Worm (Caenorhabditis elegans): Measurements from ENCODE around the gene F35H12.5.

The F35H12.5 gene

DNA sequence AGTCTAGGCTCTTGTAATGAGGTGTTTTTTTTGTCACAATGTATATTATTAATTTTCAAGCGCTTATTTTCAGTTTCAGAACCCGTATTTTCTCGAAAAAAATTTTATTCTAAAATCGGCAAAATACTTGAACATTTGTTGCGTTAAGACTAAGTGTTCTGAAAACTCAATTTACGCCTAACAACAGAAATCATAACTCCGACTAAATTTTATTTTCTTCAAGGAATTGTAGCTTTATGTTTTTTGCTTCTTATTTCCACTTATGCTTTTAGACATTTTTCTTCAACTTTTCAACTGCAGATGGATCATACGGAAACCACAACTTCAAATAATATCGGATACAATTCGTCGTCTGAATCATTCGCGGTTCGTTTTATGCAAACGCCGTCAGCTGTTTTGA, 15.3 kb downstream of the F35H12.5 start, which contains the start of gene F35H12.1:
Gene F35H12.1 (plus strand): TSS at position 301 of the 400 bp plus-strand sequence.
- TF ChIP-seq madf-10 (tag; optimal IDR thresholded peaks at IDR 0.05) (no peak), attf-5 (GFP tag; optimal IDR thresholded peaks at IDR 0.05) (no peak), pbrm-1 (GFP tag; IDR thresholded peaks at IDR 0.05) (no peak), nhr-27 (tag; optimal IDR thresholded peaks at IDR 0.05) (no peak), zim-3 (tag; optimal IDR thresholded peaks at IDR 0.05) (no peak), sptf-2 (GFP tag; optimal IDR thresholded peaks at IDR 0.05) (no peak), dpff-1 (tag; optimal IDR thresholded peaks at IDR 0.05) (no peak), let-526 (GFP tag; IDR thresholded peaks at IDR 0.05) (no peak), athp-1 (tag; optimal IDR thresholded peaks at IDR 0.05) (no peak)

DNA sequence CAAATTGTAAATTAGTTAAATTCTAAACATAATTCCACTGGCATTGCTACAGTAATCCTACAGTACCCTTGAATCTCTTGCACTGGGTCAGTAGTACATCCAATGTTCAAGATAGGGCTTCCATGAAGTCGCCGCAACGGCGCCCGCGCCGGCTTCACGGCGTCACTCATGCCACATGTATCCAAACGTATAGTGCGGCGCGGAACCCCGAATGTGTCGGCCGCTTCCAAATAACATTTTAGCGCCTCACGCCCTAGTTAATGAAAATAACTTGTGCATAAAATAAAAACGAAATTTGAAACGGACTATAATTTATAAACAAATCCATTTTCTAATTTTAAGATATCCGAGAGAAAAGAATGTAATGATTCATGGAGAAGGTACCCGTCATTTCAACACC, 17.8 kb downstream of the F35H12.5 start:
- no peak for TF ChIP-seq nhr-120 (GFP tag; IDR thresholded peaks at IDR 0.05)
- TF ChIP-seq lin-40 (tag; optimal IDR thresholded peaks at IDR 0.05), result no peak
- TF ChIP-seq fkh-3 (tag; optimal IDR thresholded peaks at IDR 0.05), result no peak
- peak; percentile 47; the same call in 1 of the 2 replicates for TF ChIP-seq hmg-1.2 (GFP tag; IDR thresholded peaks at IDR 0.05)
- TF ChIP-seq snpc-4 (GFP tag; optimal IDR thresholded peaks at IDR 0.05), result no peak
- peak in 3 of 4 experiments; percentile 56 to 93 (median 92) for TF ChIP-seq snpc-4 (tag; optimal IDR thresholded peaks at IDR 0.05)
- TF ChIP-seq somi-1 (GFP tag; optimal IDR thresholded peaks at IDR 0.05), result no peak

DNA sequence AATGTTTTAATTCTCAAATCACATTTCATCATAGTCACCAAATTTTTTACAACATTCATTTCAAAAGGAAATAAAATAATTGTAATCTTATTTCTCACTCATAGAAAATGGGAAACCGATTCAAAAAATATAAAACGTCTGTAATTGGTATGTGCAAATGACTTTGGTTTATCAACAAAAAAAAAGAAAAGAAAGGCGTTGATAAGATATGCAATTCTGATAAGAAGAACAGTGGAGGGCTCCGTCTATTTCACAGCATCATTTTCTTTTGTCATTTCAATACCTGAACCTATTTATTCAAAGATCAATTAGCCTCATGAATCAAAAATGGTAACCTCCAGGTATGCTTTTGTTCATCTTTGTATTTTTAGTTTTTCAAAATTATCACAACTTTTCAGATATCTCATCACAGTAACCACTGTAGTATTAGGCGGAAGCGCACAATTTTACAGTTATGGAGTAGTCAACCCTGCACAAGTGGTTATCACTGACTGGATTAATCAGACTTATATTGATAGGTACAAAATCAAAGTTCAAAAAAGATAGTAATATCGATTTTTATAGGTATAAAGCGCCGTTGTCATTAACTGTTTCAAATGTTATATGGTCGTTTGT, 20.2 kb downstream of the F35H12.5 start, which contains the start of gene F53H8.3:
Gene F53H8.3 (plus strand): TSS at position 275 of the 615 bp plus-strand sequence.
- TF ChIP-seq ztf-25 (GFP tag; IDR thresholded peaks at IDR 0.05) (no peak), nhr-80 (tag; optimal IDR thresholded peaks at IDR 0.05) (peak; percentile 70), F22D6.2 (tag; optimal IDR thresholded peaks at IDR 0.05) (no peak), nhr-120 (GFP tag; IDR thresholded peaks at IDR 0.05) (no peak), tlf-1 (GFP tag; optimal IDR thresholded peaks at IDR 0.05) (no peak)

DNA sequence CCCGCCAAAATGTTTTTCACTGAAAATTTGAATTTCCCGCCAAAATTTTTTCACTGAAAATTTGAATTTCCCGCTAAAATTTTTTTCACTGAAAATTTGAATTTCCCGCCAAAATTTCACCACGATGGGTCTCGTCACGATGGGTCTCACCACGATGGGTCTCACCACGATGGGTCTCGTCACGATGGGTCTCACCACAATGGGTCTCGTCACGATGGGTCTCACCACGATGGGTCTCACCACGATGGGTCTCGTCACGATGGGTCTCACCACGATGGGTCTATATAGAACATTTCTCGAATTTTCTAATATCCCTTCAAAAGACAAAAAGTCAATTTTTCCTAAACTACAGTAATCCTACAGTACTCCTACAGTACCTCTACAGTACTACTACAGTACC, 25.5 kb downstream of the F35H12.5 start:
- TF ChIP-seq D2030.7 (GFP tag; IDR thresholded peaks at IDR 0.05) (0 out of 2 replicates have a peak, but pooled peaks have one; percentile 8), hsf-1 (GFP tag; IDR thresholded peaks at IDR 0.05) (peak; percentile 53; the same call in 1 of the 2 replicates), Y56A3A.18 (GFP tag; IDR thresholded peaks at IDR 0.05) (0 out of 2 replicates have a peak, but pooled peaks have one; percentile 48), nfyb-1 (GFP tag; IDR thresholded peaks at IDR 0.05) (peak; percentile 57; the same call in 1 of the 2 replicates), Y95B8A.8 (GFP tag; IDR thresholded peaks at IDR 0.05) (0 out of 2 replicates have a peak, but pooled peaks have one; percentile 46), madf-3 (GFP tag; IDR thresholded peaks at IDR 0.05) (peak; percentile 83; the same call in 1 of the 2 replicates), ceh-58 (GFP tag; IDR thresholded peaks at IDR 0.05) (0 out of 2 replicates have a peak, but pooled peaks have one; percentile 34), F33H1.4 (GFP tag; IDR thresholded peaks at IDR 0.05) (peak; percentile 40; the same call in 1 of the 2 replicates)

DNA sequence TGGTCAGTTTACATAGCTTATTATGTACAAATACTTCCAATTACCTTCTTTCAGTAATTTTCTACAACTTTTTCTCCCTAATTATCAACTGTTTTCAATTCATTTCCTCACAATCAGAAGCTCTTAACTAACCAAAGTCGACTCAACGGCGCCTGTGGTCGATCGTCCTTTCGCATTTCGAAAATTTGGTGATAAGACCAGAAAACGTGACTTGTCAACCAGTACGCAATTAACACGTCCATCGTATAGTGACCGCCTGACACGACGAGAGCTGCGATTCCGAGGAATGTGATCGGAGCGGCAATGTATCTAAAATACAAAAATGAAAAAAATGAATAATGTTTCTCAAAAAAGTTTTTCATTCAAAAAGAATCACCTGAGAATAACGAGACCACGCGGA, 27.5 kb downstream of the F35H12.5 start:
- TF ChIP-seq ZK185.1 (tag; optimal IDR thresholded peaks at IDR 0.05; ENCODE audit: poor library complexity, severe bottlenecking) (no peak), cebp-1 (GFP tag; IDR thresholded peaks at IDR 0.05) (peak; percentile 21; the same call in 1 of the 2 replicates), cebp-1 (tag; optimal IDR thresholded peaks at IDR 0.05) (peak; percentile 37), mel-28 (tag; optimal IDR thresholded peaks at IDR 0.05; ENCODE audit: borderline replicate concordance) (no peak), ztf-28 (GFP tag; IDR thresholded peaks at IDR 0.05) (no peak), Y56A3A.18 (GFP tag; IDR thresholded peaks at IDR 0.05) (no peak), let-607 (tag; optimal IDR thresholded peaks at IDR 0.05) (peak in 1 of 2 experiments; percentile 45), lsy-27 (tag; optimal IDR thresholded peaks at IDR 0.05; ENCODE audit: borderline replicate concordance, insufficient read depth) (no peak), egl-44 (GFP tag; IDR thresholded peaks at IDR 0.05) (0 out of 2 replicates have a peak, but pooled peaks have one; percentile 24), mes-4 (tag; optimal IDR thresholded peaks at IDR 0.05) (no peak), B0336.3 (GFP tag; IDR thresholded peaks at IDR 0.05) (no peak), ceh-79 (tag; optimal IDR thresholded peaks at IDR 0.05) (no peak), nhr-80 (tag; optimal IDR thresholded peaks at IDR 0.05) (peak; percentile 88), dox-1 (GFP tag; IDR thresholded peaks at IDR 0.05) (peak; percentile 52), F57A8.1 (GFP tag; optimal IDR thresholded peaks at IDR 0.05) (no peak)
